Fruit fly (Drosophila melanogaster): ENCODE measurements around the gene hng3.

hng3 gene

dm6 chr3L:791251-791991 lies 36.1 kb upstream of the hng3 start (continued):
- TF ChIP-seq nerfin-1 (tag; optimal IDR thresholded peaks at IDR 0.05) (peak; percentile 54), CG3281 (GFP tag; optimal IDR thresholded peaks at IDR 0.05) (peak; percentile 18), dati (GFP tag; IDR thresholded peaks at IDR 0.05) (no peak), exex (tag; optimal IDR thresholded peaks at IDR 0.05) (no peak), Ravus (GFP tag; IDR thresholded peaks at IDR 0.05) (no peak), ato (GFP tag; IDR thresholded peaks at IDR 0.05; ENCODE audit: partially characterized antibody) (no peak), HmgZ (tag; optimal IDR thresholded peaks at IDR 0.05) (peak; percentile 0), CG9932 (GFP tag; IDR thresholded peaks at IDR 0.05) (0 out of 2 replicates have a peak, but pooled peaks have one; percentile 24), CG1602 (GFP tag; optimal IDR thresholded peaks at IDR 0.05) (peak; percentile 44), CG9437 (GFP tag; optimal IDR thresholded peaks at IDR 0.05) (peak; percentile 47), CG14965 (GFP tag; optimal IDR thresholded peaks at IDR 0.05; ENCODE audit: borderline replicate concordance) (no peak), Adf1 (GFP tag; IDR thresholded peaks at IDR 0.05) (peak; percentile 35), fd64A (GFP tag; optimal IDR thresholded peaks at IDR 0.05) (peak; percentile 18), unpg (GFP tag; optimal IDR thresholded peaks at IDR 0.05) (peak; percentile 78), zfh2 (GFP tag; optimal IDR thresholded peaks at IDR 0.05) (no peak), lilli (GFP tag; optimal IDR thresholded peaks at IDR 0.05) (peak; percentile 40), vfl (GFP tag; optimal IDR thresholded peaks at IDR 0.05) (no peak), CG1792 (GFP tag; optimal IDR thresholded peaks at IDR 0.05) (no peak), Nf-YB (GFP tag; optimal IDR thresholded peaks at IDR 0.05) (peak; percentile 4), eyg (GFP tag; optimal IDR thresholded peaks at IDR 0.05) (no peak), lola (GFP tag; optimal IDR thresholded peaks at IDR 0.05) (peak in 1 of 3 experiments; percentile 53), CG3065 (GFP tag; optimal IDR thresholded peaks at IDR 0.05) (no peak), NFAT (GFP tag; IDR thresholded peaks at IDR 0.05) (no peak), CG12236 (GFP tag; optimal IDR thresholded peaks at IDR 0.05) (peak; percentile 19), CG31365 (tag; optimal IDR thresholded peaks at IDR 0.05) (peak; percentile 0), HLHmδ (GFP tag; optimal IDR thresholded peaks at IDR 0.05) (no peak), CG12299 (tag; optimal IDR thresholded peaks at IDR 0.05) (peak; percentile 23), CG13287 (GFP tag; IDR thresholded peaks at IDR 0.05; ENCODE audit: partially characterized antibody) (peak; percentile 59; the same call in 1 of the 2 replicates), ssp (GFP tag; IDR thresholded peaks at IDR 0.05) (0 out of 2 replicates have a peak, but pooled peaks have one; percentile 19), CG4730 (GFP tag; IDR thresholded peaks at IDR 0.05) (no peak), CG2202 (tag; optimal IDR thresholded peaks at IDR 0.05) (peak; percentile 42), CG15269 (tag; optimal IDR thresholded peaks at IDR 0.05) (peak; percentile 70), H15 (GFP tag; IDR thresholded peaks at IDR 0.05) (0 out of 3 replicates have a peak, but pooled peaks have one; percentile 27), Ada2b (GFP tag; IDR thresholded peaks at IDR 0.05) (peak; percentile 41), pros (GFP tag; optimal IDR thresholded peaks at IDR 0.05) (no peak), BtbVII (GFP tag; optimal IDR thresholded peaks at IDR 0.05) (peak; percentile 53), kay (GFP tag; optimal IDR thresholded peaks at IDR 0.05) (no peak), Nf-YC (tag; optimal IDR thresholded peaks at IDR 0.05) (peak; percentile 29), h (optimal IDR thresholded peaks at IDR 0.05) (no peak), CG2712 (tag; optimal IDR thresholded peaks at IDR 0.05) (peak; percentile 81), CG8944 (GFP tag; optimal IDR thresholded peaks at IDR 0.05) (no peak), Spps (tag; optimal IDR thresholded peaks at IDR 0.05) (peak; percentile 35), tna (GFP tag; IDR thresholded peaks at IDR 0.05; ENCODE audit: partially characterized antibody) (peak; percentile 22; the same call in 1 of the 2 replicates), emc (GFP tag; optimal IDR thresholded peaks at IDR 0.05) (no peak), Lpt (GFP tag; optimal IDR thresholded peaks at IDR 0.05) (no peak), CG3847 (GFP tag; IDR thresholded peaks at IDR 0.05) (peak; percentile 36; the same call in 1 of the 2 replicates), MTF-1 (GFP tag; optimal IDR thresholded peaks at IDR 0.05; ENCODE audit: borderline replicate concordance) (peak; percentile 26), CG9797 (GFP tag; optimal IDR thresholded peaks at IDR 0.05) (no peak), Dek (tag; optimal IDR thresholded peaks at IDR 0.05) (peak; percentile 10)

Data from whole organism, embryonic.